Worm (Caenorhabditis elegans): ENCODE data around the gene tbc-11.

The tbc-11 gene

DNA sequence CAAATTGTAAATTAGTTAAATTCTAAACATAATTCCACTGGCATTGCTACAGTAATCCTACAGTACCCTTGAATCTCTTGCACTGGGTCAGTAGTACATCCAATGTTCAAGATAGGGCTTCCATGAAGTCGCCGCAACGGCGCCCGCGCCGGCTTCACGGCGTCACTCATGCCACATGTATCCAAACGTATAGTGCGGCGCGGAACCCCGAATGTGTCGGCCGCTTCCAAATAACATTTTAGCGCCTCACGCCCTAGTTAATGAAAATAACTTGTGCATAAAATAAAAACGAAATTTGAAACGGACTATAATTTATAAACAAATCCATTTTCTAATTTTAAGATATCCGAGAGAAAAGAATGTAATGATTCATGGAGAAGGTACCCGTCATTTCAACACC is 11.3 kb downstream of the tbc-11 start:
- TF ChIP-seq him-1 (tag; optimal IDR thresholded peaks at IDR 0.05) (no peak), dao-5 (tag; optimal IDR thresholded peaks at IDR 0.05) (no peak), W03F9.2 (tag; optimal IDR thresholded peaks at IDR 0.05) (no peak)

- no peak for TF ChIP-seq dao-5 (tag; optimal IDR thresholded peaks at IDR 0.05)
These were observed 13.6 kb downstream of the tbc-11 start, which contains the start of gene F53H8.3 for ce11 chrX:938269-938883. Gene F53H8.3 (plus strand): TSS chrX:938543.

DNA sequence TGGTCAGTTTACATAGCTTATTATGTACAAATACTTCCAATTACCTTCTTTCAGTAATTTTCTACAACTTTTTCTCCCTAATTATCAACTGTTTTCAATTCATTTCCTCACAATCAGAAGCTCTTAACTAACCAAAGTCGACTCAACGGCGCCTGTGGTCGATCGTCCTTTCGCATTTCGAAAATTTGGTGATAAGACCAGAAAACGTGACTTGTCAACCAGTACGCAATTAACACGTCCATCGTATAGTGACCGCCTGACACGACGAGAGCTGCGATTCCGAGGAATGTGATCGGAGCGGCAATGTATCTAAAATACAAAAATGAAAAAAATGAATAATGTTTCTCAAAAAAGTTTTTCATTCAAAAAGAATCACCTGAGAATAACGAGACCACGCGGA is 20.9 kb downstream of the tbc-11 start:
- TF ChIP-seq W03F9.2 (tag; optimal IDR thresholded peaks at IDR 0.05) (no peak), him-1 (tag; optimal IDR thresholded peaks at IDR 0.05) (no peak), dao-5 (tag; optimal IDR thresholded peaks at IDR 0.05) (no peak)

DNA sequence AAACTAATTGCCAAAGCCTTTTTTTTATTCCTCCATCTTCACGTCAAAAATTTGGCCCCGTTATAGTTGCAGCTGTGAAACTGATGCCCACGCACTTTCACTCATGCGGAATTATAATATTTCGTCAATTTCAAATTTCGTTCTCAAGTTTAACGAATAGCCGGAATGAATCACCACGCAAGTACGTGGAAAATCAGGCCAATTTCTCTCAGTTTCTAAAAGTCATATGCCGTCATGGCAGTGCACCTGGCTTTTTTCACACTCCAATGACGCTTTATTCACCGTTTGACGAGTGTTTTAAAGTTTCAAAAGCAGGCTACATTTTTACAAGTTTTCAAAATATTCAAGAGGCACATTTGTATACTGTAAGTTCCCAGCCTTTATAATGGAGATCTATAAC is 23.1 kb downstream of the tbc-11 start:
- TF ChIP-seq dao-5 (tag; optimal IDR thresholded peaks at IDR 0.05) (no peak), him-1 (tag; optimal IDR thresholded peaks at IDR 0.05) (no peak), W03F9.2 (tag; optimal IDR thresholded peaks at IDR 0.05) (no peak)

DNA sequence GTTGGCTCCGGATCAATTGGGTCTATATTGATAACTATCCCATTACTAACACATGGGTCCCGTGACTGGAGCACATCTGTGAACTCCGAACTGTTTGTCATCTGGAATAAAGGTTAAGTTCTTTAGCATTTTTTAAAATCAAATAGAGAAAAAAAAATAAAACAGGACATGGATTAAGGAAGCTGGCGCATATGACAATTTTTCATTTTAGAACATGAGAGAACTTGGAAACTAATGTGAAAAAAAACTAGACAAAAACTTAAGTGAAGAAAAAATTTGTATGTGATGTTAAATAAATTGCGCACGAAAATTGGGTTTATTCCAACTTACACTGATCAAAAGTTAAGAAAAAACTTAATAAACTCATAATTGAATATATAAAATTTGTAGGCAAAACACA is 24.0 kb downstream of the tbc-11 start, which contains the start of gene sms-2:
TSS of gene sms-2 (minus strand) at position 101 of the 400 bp plus-strand sequence.
- no peak for TF ChIP-seq dao-5 (tag; optimal IDR thresholded peaks at IDR 0.05)
- TF ChIP-seq him-1 (tag; optimal IDR thresholded peaks at IDR 0.05) = no peak
- TF ChIP-seq W03F9.2 (tag; optimal IDR thresholded peaks at IDR 0.05) = no peak

- peak; percentile 75 for TF ChIP-seq W03F9.2 (tag; optimal IDR thresholded peaks at IDR 0.05)
- TF ChIP-seq him-1 (tag; optimal IDR thresholded peaks at IDR 0.05) = peak; percentile 95
- TF ChIP-seq dao-5 (tag; optimal IDR thresholded peaks at IDR 0.05) = no peak
These were observed 24.7 kb downstream of the tbc-11 start for ce11 chrX:949466-949865.

DNA sequence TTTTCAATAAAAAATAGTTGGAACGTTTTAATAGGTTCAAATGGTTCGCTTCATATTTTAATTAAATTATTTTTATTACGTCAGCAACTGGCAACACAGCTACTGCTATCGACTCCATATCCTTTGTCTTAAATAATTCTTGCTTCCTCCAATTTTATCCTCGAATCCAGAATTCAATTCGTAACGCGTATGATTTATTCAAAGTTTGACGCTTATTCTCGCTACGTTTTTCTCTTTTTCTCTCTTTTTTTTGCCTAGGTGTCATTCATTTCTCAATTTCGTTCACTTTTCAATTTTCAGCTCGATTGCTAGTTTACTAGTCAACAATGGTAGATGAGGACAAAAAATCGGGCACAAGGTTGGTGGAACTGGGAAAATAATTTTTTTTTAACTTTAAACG is 25.7 kb downstream of the tbc-11 start, which contains the start of gene arr-1:
TSS of gene arr-1 (plus strand) at position 301 of the 400 bp plus-strand sequence.
- no peak for TF ChIP-seq W03F9.2 (tag; optimal IDR thresholded peaks at IDR 0.05)
- TF ChIP-seq dao-5 (tag; optimal IDR thresholded peaks at IDR 0.05) = no peak
- no peak for TF ChIP-seq him-1 (tag; optimal IDR thresholded peaks at IDR 0.05)

DNA sequence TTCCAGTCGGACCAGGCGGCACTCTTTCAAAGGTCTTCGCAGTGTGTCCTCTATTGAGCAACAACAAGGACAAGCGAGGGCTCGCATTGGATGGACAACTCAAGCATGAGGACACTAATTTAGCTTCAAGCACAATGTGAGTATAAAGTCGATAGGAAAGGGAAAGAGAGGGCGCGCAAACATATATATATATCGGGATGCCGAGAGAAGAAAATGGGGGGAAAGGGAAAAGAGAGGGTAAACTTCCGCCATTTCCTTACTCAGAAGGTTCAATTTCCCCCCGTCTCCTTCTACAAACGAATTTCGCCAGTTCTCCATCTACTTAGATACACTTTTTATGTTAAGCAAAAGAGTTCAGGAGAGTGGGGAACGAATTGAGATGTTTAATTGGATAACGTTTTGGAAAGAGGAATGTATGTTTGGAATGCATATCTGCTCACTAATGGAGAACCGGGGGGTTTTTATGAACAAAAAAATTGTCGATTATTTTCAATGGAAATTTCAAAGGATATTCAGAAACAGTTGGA is 27.9 kb downstream of the tbc-11 start:
- TF ChIP-seq W03F9.2 (tag; optimal IDR thresholded peaks at IDR 0.05) = no peak
- TF ChIP-seq him-1 (tag; optimal IDR thresholded peaks at IDR 0.05) = no peak
- no peak for TF ChIP-seq dao-5 (tag; optimal IDR thresholded peaks at IDR 0.05)

ce11 chrX:954499-955061 is 29.8 kb downstream of the tbc-11 start, which contains the start of gene apm-3:
Gene apm-3 (plus strand): TSS chrX:954975.
- TF ChIP-seq him-1 (tag; optimal IDR thresholded peaks at IDR 0.05) (no peak), W03F9.2 (tag; optimal IDR thresholded peaks at IDR 0.05) (peak; percentile 2), dao-5 (tag; optimal IDR thresholded peaks at IDR 0.05) (no peak)

- TF ChIP-seq W03F9.2 (tag; optimal IDR thresholded peaks at IDR 0.05) = no peak
- TF ChIP-seq dao-5 (tag; optimal IDR thresholded peaks at IDR 0.05) = no peak
- TF ChIP-seq him-1 (tag; optimal IDR thresholded peaks at IDR 0.05) = no peak
These were observed 32.8 kb downstream of the tbc-11 start, which contains the start of gene chil-10 for ce11 chrX:957581-957980. Gene chil-10 (plus strand): TSS chrX:957881.

DNA sequence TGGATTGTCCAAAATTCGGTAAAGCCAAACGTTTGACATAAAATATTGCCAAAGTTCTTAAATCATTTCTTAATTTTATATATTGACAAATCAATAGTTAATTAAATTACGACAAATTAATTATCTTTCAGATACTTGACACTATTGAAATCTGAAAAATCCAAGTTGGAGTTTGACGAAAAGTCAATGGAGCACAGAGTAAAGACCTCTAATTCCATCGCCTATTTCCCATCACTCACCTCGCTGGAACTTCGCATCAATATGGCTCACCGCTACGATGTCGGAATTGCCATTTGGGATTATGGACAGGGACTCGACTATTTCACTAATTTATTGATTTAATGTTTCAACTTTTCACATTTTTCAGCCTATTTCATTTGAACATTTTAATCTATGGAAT is 35.4 kb downstream of the tbc-11 start:
- no peak for TF ChIP-seq him-1 (tag; optimal IDR thresholded peaks at IDR 0.05)
- TF ChIP-seq W03F9.2 (tag; optimal IDR thresholded peaks at IDR 0.05) = no peak
- TF ChIP-seq dao-5 (tag; optimal IDR thresholded peaks at IDR 0.05) = no peak

ce11 chrX:963171-963570 is 38.4 kb downstream of the tbc-11 start, which contains the start of gene ncs-1:
Gene ncs-1 (minus strand): TSS chrX:963271.
- TF ChIP-seq W03F9.2 (tag; optimal IDR thresholded peaks at IDR 0.05) = no peak

ce11 chrX:970072-970471 is 45.3 kb downstream of the tbc-11 start, which contains the start of gene C44C1.6:
Gene C44C1.6 (minus strand): TSS chrX:970270.
- TF ChIP-seq him-1 (tag; optimal IDR thresholded peaks at IDR 0.05) (no peak), W03F9.2 (tag; optimal IDR thresholded peaks at IDR 0.05) (no peak), dao-5 (tag; optimal IDR thresholded peaks at IDR 0.05) (no peak)

ce11 chrX:974499-975235 is 49.9 kb downstream of the tbc-11 start, which contains the start of gene vps-45:
Gene vps-45 (minus strand): TSS chrX:974848.
- TF ChIP-seq W03F9.2 (tag; optimal IDR thresholded peaks at IDR 0.05) (peak; percentile 41), dao-5 (tag; optimal IDR thresholded peaks at IDR 0.05) (no peak)
